Worm (Caenorhabditis elegans) whole organism, young adult: ENCODE measurements around the gene abhd-5.2.

Experiments used
- T07F8.4 ChIP-seq: sonication (generic microtip); optimal IDR thresholded peaks from 2 replicates; lab custom pipeline; 2016; ENCODE audit warnings: mild to moderate bottlenecking, missing genetic modification characterization, moderate library complexity, missing compliant biosample characterization
- Y67H2A.10 ChIP-seq: fragments of 200-800 bp; sonication (Bioruptor generic); conservative IDR thresholded peaks from 2 replicates; pipeline ENCODE4 v1.3.6; 2022; ENCODE audit warnings: missing genetic modification reagents, missing genetic modification characterization, missing compliant biosample characterization
- ama-1 ChIP-seq, 3 experiments: fragments of 150-350 bp in 1 of 3; sonication (generic microtip) in 2 of 3; optimal IDR thresholded peaks; 2 replicates each; lab custom pipeline; 2014 to 2018; ENCODE audit warnings: missing biosample characterization in 2 of 3, missing genetic modification characterization in 2 of 3, missing genetic modification reagents in 2 of 3
- die-1 ChIP-seq: sonication (generic microtip); optimal IDR thresholded peaks from 2 replicates; lab custom pipeline; 2016; ENCODE audit warnings: missing genotype, mild to moderate bottlenecking, missing genetic modification characterization, missing compliant biosample characterization
- dox-1 ChIP-seq: fragments of 200-800 bp; sonication (Bioruptor generic); IDR thresholded peaks from 2 replicates; pipeline ENCODE4 v1.3.6; 2022; ENCODE audit warnings: missing genetic modification reagents, missing genetic modification characterization, missing compliant biosample characterization
- ets-4 ChIP-seq: fragments of 200-800 bp; sonication (Bioruptor generic); optimal IDR thresholded peaks from 2 replicates; lab custom pipeline; 2018; ENCODE audit warnings: mild to moderate bottlenecking, missing genetic modification characterization, missing compliant biosample characterization
- gei-17 ChIP-seq: fragments of 200-800 bp; sonication (Bioruptor generic); optimal IDR thresholded peaks from 2 replicates; lab custom pipeline; 2018; ENCODE audit warnings: mild to moderate bottlenecking, missing genetic modification characterization, missing compliant biosample characterization
- lin-35 ChIP-seq, 3 experiments: fragments of 150-350 bp in 2 of 3; sonication (generic microtip) in 1 of 3; optimal IDR thresholded peaks; 2 replicates each; lab custom pipeline; 2014 to 2018; ENCODE audit warnings: missing biosample characterization in 3 of 3, missing genetic modification characterization in 3 of 3, missing genetic modification reagents in 3 of 3
- nhr-90 ChIP-seq: sonication (generic microtip); optimal IDR thresholded peaks from 2 replicates; lab custom pipeline; 2016; ENCODE audit warnings: missing genotype, mild to moderate bottlenecking, missing genetic modification characterization, missing compliant biosample characterization
- pha-4 ChIP-seq: fragments of 150-350 bp; sonication (generic microtip); optimal IDR thresholded peaks from 2 replicates; lab custom pipeline; 2014; ENCODE audit warnings: missing biosample characterization, missing genetic modification reagents, missing genetic modification characterization
- sea-2 ChIP-seq: fragments of 200-800 bp; sonication (Bioruptor generic); IDR thresholded peaks from 2 replicates; pipeline ENCODE4 v1.3.6; 2022; ENCODE audit warnings: missing genetic modification characterization, missing compliant biosample characterization
- tlf-1 ChIP-seq: fragments of 200-800 bp; sonication (Bioruptor generic); optimal IDR thresholded peaks from 2 replicates; lab custom pipeline; 2018; ENCODE audit warnings: mild to moderate bottlenecking, missing genetic modification characterization, missing compliant biosample characterization

DNA sequence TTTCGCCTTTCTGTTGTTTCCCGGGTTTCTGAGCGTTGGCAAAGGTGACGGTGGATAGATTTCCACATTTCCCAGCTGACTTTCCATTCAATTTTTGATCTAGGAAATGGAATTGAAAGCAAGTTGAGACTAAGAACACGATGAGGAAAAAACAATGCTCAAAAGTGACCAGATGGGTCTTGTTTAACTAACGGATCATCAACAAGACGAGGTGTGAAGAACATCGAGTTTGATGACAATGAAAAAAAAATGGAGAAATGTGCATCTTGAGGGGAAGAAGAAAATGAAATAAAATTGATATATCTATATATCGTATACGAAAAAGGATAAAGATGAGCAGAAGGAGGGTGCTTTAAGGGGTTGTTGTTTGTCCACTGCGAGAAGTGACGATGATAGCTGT, 33.1 kb downstream of the abhd-5.2 start, which contains the start of gene T19H12.6:
- TF ChIP-seq ama-1 (optimal IDR thresholded peaks at IDR 0.05; lab: Kevin White, UChicago): no peak
- no peak for TF ChIP-seq ama-1 (GFP tag; optimal IDR thresholded peaks at IDR 0.05; lab: Kevin White, UChicago)
- no peak for TF ChIP-seq ets-4 (GFP tag; lab: Kevin White, UChicago)
- TF ChIP-seq sea-2 (GFP tag; lab: Robert Waterston, UW): no peak
- no peak for TF ChIP-seq pha-4
- no peak for TF ChIP-seq nhr-90 (tag; lab: Kevin White, UChicago)
- TF ChIP-seq dox-1: no peak
- TF ChIP-seq Y67H2A.10 (GFP tag; lab: Robert Waterston, UW): no peak
- TF ChIP-seq lin-35 (GFP tag; optimal IDR thresholded peaks at IDR 0.05; lab: Kevin White, UChicago): no peak
- no peak for TF ChIP-seq tlf-1 (GFP tag; lab: Kevin White, UChicago)
- TF ChIP-seq gei-17 (GFP tag; lab: Kevin White, UChicago): no peak
- no peak for TF ChIP-seq die-1 (tag; lab: Kevin White, UChicago)
- no peak for TF ChIP-seq T07F8.4 (tag; lab: Kevin White, UChicago)
